In genomic region chr2L:11044678-11045466, dm6 we compare ENCODE assay signal across 2 fruit fly cellular contexts.
TF ChIP-seq lines count a peak whose summit lies in the region.

No protein-coding gene starts in this region.

TF ChIP-seq in whole organism, embryonic, 481 proteins besides CTCF, POLR2A, EP300 and RAD21 (continued from another document and continues in another):
- TF ChIP-seq CG13624 (GFP tag; optimal IDR thresholded peaks at IDR 0.05; lab: Kevin White, UChicago), result no peak
- TF ChIP-seq ttk (GFP tag; IDR thresholded peaks at IDR 0.05; lab: Robert Waterston, UW), result no peak
- peak; percentile 32 for TF ChIP-seq CG4707 (GFP tag; optimal IDR thresholded peaks at IDR 0.05; lab: Kevin White, UChicago)
- no peak for TF ChIP-seq CG7786 (GFP tag; optimal IDR thresholded peaks at IDR 0.05; lab: Kevin White, UChicago)
- TF ChIP-seq da (GFP tag; optimal IDR thresholded peaks at IDR 0.05; lab: Kevin White, UChicago), result no peak
- TF ChIP-seq CG32772 (GFP tag; IDR thresholded peaks at IDR 0.05; lab: Robert Waterston, UW), result no peak
- TF ChIP-seq Med (GFP tag; lab: Kevin White, UChicago), result peak; percentile 78
- no peak for TF ChIP-seq CkIIα-i1 (GFP tag; IDR thresholded peaks at IDR 0.05; lab: Robert Waterston, UW)
- peak; percentile 6 for TF ChIP-seq zfh2 (GFP tag; optimal IDR thresholded peaks at IDR 0.05; lab: Kevin White, UChicago)
- TF ChIP-seq CG2199 (GFP tag; IDR thresholded peaks at IDR 0.05; lab: Robert Waterston, UW), result no peak
- TF ChIP-seq CG3726 (GFP tag; IDR thresholded peaks at IDR 0.05; lab: Robert Waterston, UW), result no peak
- TF ChIP-seq CG9797 (GFP tag; optimal IDR thresholded peaks at IDR 0.05; lab: Kevin White, UChicago), result no peak
- no peak for TF ChIP-seq BEAF-32 (GFP tag; optimal IDR thresholded peaks at IDR 0.05; lab: Kevin White, UChicago)
- TF ChIP-seq org-1 (GFP tag; optimal IDR thresholded peaks at IDR 0.05; lab: Kevin White, UChicago), result peak; percentile 55
- peak; percentile 41 for TF ChIP-seq H2.0 (GFP tag; IDR thresholded peaks at IDR 0.05; lab: Robert Waterston, UW)
- peak; percentile 3 for TF ChIP-seq Atf-2 (GFP tag; optimal IDR thresholded peaks at IDR 0.05; lab: Kevin White, UChicago)
- peak; percentile 67 for TF ChIP-seq CG34376 (GFP tag; optimal IDR thresholded peaks at IDR 0.05; lab: Kevin White, UChicago)
- no peak for TF ChIP-seq hbn (GFP tag; IDR thresholded peaks at IDR 0.05; lab: Robert Waterston, UW; ENCODE audit: partially characterized antibody)
- TF ChIP-seq fd102C (GFP tag; optimal IDR thresholded peaks at IDR 0.05; lab: Kevin White, UChicago), result no peak
- no peak for TF ChIP-seq Antp (GFP tag; optimal IDR thresholded peaks at IDR 0.05; lab: Kevin White, UChicago)
- peak; percentile 30 for TF ChIP-seq dmrt99B (tag; optimal IDR thresholded peaks at IDR 0.05; lab: Kevin White, UChicago)
- TF ChIP-seq pan (optimal IDR thresholded peaks at IDR 0.05; lab: Kevin White, UChicago), result no peak
- peak in 1 of 2 experiments; percentile 14 for TF ChIP-seq pan (GFP tag; optimal IDR thresholded peaks at IDR 0.05 in 1 of 2, IDR thresholded peaks at IDR 0.05 in 1 of 2)
- TF ChIP-seq eve (GFP tag; optimal IDR thresholded peaks at IDR 0.05; lab: Kevin White, UChicago), result peak in 1 of 2 experiments; percentile 34
- peak; percentile 18 for TF ChIP-seq CG12659 (GFP tag; optimal IDR thresholded peaks at IDR 0.05; lab: Kevin White, UChicago)
- no peak for TF ChIP-seq dan (GFP tag; IDR thresholded peaks at IDR 0.05; lab: Robert Waterston, UW)
- peak; percentile 19 for TF ChIP-seq CG7987 (GFP tag; optimal IDR thresholded peaks at IDR 0.05; lab: Kevin White, UChicago)
- peak; percentile 51 for TF ChIP-seq ERR (GFP tag; optimal IDR thresholded peaks at IDR 0.05; lab: Kevin White, UChicago)
- no peak for TF ChIP-seq CG2202 (tag; optimal IDR thresholded peaks at IDR 0.05; lab: Kevin White, UChicago)
- TF ChIP-seq gce (GFP tag; IDR thresholded peaks at IDR 0.05; lab: Robert Waterston, UW), result peak; percentile 28; the same call in 1 of the 3 replicates
- no peak for TF ChIP-seq bab2 (GFP tag; optimal IDR thresholded peaks at IDR 0.05; lab: Kevin White, UChicago)
- no peak for TF ChIP-seq CG11456 (GFP tag; IDR thresholded peaks at IDR 0.05; lab: Robert Waterston, UW)
- peak; percentile 19 for TF ChIP-seq Chrac-16 (GFP tag; optimal IDR thresholded peaks at IDR 0.05; lab: Kevin White, UChicago)
- TF ChIP-seq kah (GFP tag; optimal IDR thresholded peaks at IDR 0.05; lab: Kevin White, UChicago), result peak; percentile 14
- TF ChIP-seq p53 (GFP tag; optimal IDR thresholded peaks at IDR 0.05; lab: Kevin White, UChicago), result no peak
- TF ChIP-seq al (GFP tag; IDR thresholded peaks at IDR 0.05; lab: Robert Waterston, UW), result 0 out of 2 replicates have a peak, but pooled peaks have one; percentile 18
- TF ChIP-seq crc (GFP tag; optimal IDR thresholded peaks at IDR 0.05; lab: Kevin White, UChicago), result no peak
- TF ChIP-seq CG4328 (GFP tag; optimal IDR thresholded peaks at IDR 0.05; lab: Kevin White, UChicago), result peak; percentile 45
- peak; percentile 26; the same call in 1 of the 2 replicates for TF ChIP-seq sob (GFP tag; IDR thresholded peaks at IDR 0.05; lab: Robert Waterston, UW)
- 0 out of 2 replicates have a peak, but pooled peaks have one; percentile 22 for TF ChIP-seq Bgb (GFP tag; IDR thresholded peaks at IDR 0.05; lab: Robert Waterston, UW; ENCODE audit: partially characterized antibody)
- TF ChIP-seq tll (GFP tag; optimal IDR thresholded peaks at IDR 0.05; lab: Kevin White, UChicago), result no peak
- TF ChIP-seq CG15479 (GFP tag; optimal IDR thresholded peaks at IDR 0.05; lab: Kevin White, UChicago), result no peak
- TF ChIP-seq CG10462 (GFP tag; optimal IDR thresholded peaks at IDR 0.05; lab: Kevin White, UChicago), result no peak
- TF ChIP-seq CG13123 (GFP tag; optimal IDR thresholded peaks at IDR 0.05; lab: Kevin White, UChicago), result peak; percentile 17
- TF ChIP-seq en (GFP tag; optimal IDR thresholded peaks at IDR 0.05; lab: Kevin White, UChicago), result no peak
- no peak for TF ChIP-seq salm (tag; optimal IDR thresholded peaks at IDR 0.05; lab: Kevin White, UChicago)
- no peak; the same call in 1 of the 2 replicates for TF ChIP-seq stc (GFP tag; IDR thresholded peaks at IDR 0.05; lab: Robert Waterston, UW)
- peak; percentile 58 for TF ChIP-seq CG15696 (tag; optimal IDR thresholded peaks at IDR 0.05; lab: Kevin White, UChicago)
- no peak for TF ChIP-seq CG8765 (GFP tag; IDR thresholded peaks at IDR 0.05; lab: Robert Waterston, UW)
- TF ChIP-seq CG12769 (tag; optimal IDR thresholded peaks at IDR 0.05; lab: Kevin White, UChicago), result no peak
- TF ChIP-seq amos (GFP tag; IDR thresholded peaks at IDR 0.05; lab: Robert Waterston, UW; ENCODE audit: partially characterized antibody), result no peak
- TF ChIP-seq CG15601 (tag; optimal IDR thresholded peaks at IDR 0.05; lab: Kevin White, UChicago), result peak; percentile 44
- no peak for TF ChIP-seq knrl (GFP tag; IDR thresholded peaks at IDR 0.05; lab: Robert Waterston, UW; ENCODE audit: partially characterized antibody)
- TF ChIP-seq wek (GFP tag; optimal IDR thresholded peaks at IDR 0.05; lab: Kevin White, UChicago), result peak; percentile 26
- no peak for TF ChIP-seq CG3065 (GFP tag; optimal IDR thresholded peaks at IDR 0.05; lab: Kevin White, UChicago)
- TF ChIP-seq CG9727 (GFP tag; optimal IDR thresholded peaks at IDR 0.05; lab: Kevin White, UChicago), result peak; percentile 50
- TF ChIP-seq klu (GFP tag; IDR thresholded peaks at IDR 0.05; lab: Robert Waterston, UW), result no peak
- TF ChIP-seq crp (GFP tag; optimal IDR thresholded peaks at IDR 0.05; lab: Kevin White, UChicago), result peak in 1 of 2 experiments; percentile 10
- TF ChIP-seq row (GFP tag; IDR thresholded peaks at IDR 0.05; lab: Robert Waterston, UW), result peak; percentile 51
- TF ChIP-seq psq (GFP tag; optimal IDR thresholded peaks at IDR 0.05; lab: Kevin White, UChicago), result no peak
- no peak for TF ChIP-seq CG8290 (GFP tag; optimal IDR thresholded peaks at IDR 0.05; lab: Kevin White, UChicago)
- peak in 1 of 2 experiments; percentile 41 for TF ChIP-seq CG8290 (tag; optimal IDR thresholded peaks at IDR 0.05; lab: Kevin White, UChicago)
- TF ChIP-seq luna (GFP tag; optimal IDR thresholded peaks at IDR 0.05; lab: Kevin White, UChicago), result no peak
- TF ChIP-seq pnt (GFP tag; optimal IDR thresholded peaks at IDR 0.05; lab: Kevin White, UChicago), result no peak
- no peak for TF ChIP-seq h (optimal IDR thresholded peaks at IDR 0.05; lab: Kevin White, UChicago)
- peak; percentile 42 for TF ChIP-seq CG30403 (GFP tag; optimal IDR thresholded peaks at IDR 0.05; lab: Kevin White, UChicago)
- TF ChIP-seq Dip2 (GFP tag; IDR thresholded peaks at IDR 0.05; lab: Robert Waterston, UW), result no peak

TF ChIP-seq in whole organism, prepupa, 60 proteins besides CTCF, POLR2A, EP300 and RAD21 (continued from another document):
- TF ChIP-seq CG10631 (GFP tag; optimal IDR thresholded peaks at IDR 0.05; lab: Kevin White, UChicago) (peak; percentile 67), CG8319 (GFP tag; optimal IDR thresholded peaks at IDR 0.05; lab: Kevin White, UChicago) (no peak), Hr39 (GFP tag; optimal IDR thresholded peaks at IDR 0.05; lab: Kevin White, UChicago) (peak; percentile 80), Ets21C (GFP tag; optimal IDR thresholded peaks at IDR 0.05; lab: Kevin White, UChicago) (peak; percentile 69), esn (GFP tag; optimal IDR thresholded peaks at IDR 0.05; lab: Kevin White, UChicago) (peak; percentile 86), net (GFP tag; optimal IDR thresholded peaks at IDR 0.05; lab: Kevin White, UChicago) (peak; percentile 52), Ets96B (tag; optimal IDR thresholded peaks at IDR 0.05; lab: Kevin White, UChicago) (peak; percentile 35), CG11294 (GFP tag; IDR thresholded peaks at IDR 0.05; lab: Robert Waterston, UW) (no peak; the same call in 1 of the 2 replicates), CG4318 (GFP tag; optimal IDR thresholded peaks at IDR 0.05; lab: Kevin White, UChicago) (peak; percentile 25)
